Worm (Caenorhabditis elegans) whole organism, L2 larva: Measurements from ENCODE around the gene ugt-6.

Experiments
- C34F6.9 ChIP-seq: fragments of 150-350 bp; optimal IDR thresholded peaks from 2 replicates; lab custom pipeline; 2014; ENCODE audit warnings: missing biosample characterization, missing genetic modification characterization
- F13H6.1 ChIP-seq: sonication (generic microtip); optimal IDR thresholded peaks from 2 replicates; lab custom pipeline; 2016; ENCODE audit warnings: missing genetic modification characterization, missing compliant biosample characterization
- R02D3.7 ChIP-seq: fragments of 150-350 bp; optimal IDR thresholded peaks from 2 replicates; lab custom pipeline; 2014; ENCODE audit warnings: missing biosample characterization, missing genetic modification characterization
- Y55F3AM.14 ChIP-seq: fragments of 200-800 bp; sonication (Bioruptor generic); optimal IDR thresholded peaks from 2 replicates; lab custom pipeline; 2018; ENCODE audit warnings: mild to moderate bottlenecking, missing genetic modification characterization, missing compliant biosample characterization
- ZK546.5 ChIP-seq: sonication (generic microtip); optimal IDR thresholded peaks from 2 replicates; lab custom pipeline; 2017; ENCODE audit warnings: missing biosample characterization, missing genetic modification characterization
- aly-2 ChIP-seq: fragments of 150-350 bp; optimal IDR thresholded peaks from 2 replicates; lab custom pipeline; 2014; ENCODE audit warnings: missing biosample characterization, missing genetic modification characterization
- ama-1 ChIP-seq: fragments of 150-350 bp; optimal IDR thresholded peaks from 2 replicates; lab custom pipeline; 2018; ENCODE audit warnings: inconsistent platforms
- ceh-16 ChIP-seq: fragments of 150-350 bp; optimal IDR thresholded peaks from 2 replicates; lab custom pipeline; 2014; ENCODE audit warnings: missing biosample characterization, missing genetic modification characterization
- ceh-82 ChIP-seq: fragments of 150-350 bp; optimal IDR thresholded peaks from 2 replicates; lab custom pipeline; 2014; ENCODE audit warnings: missing biosample characterization, missing genetic modification characterization
- crh-2 ChIP-seq: sonication (generic microtip); optimal IDR thresholded peaks from 2 replicates; lab custom pipeline; 2017; ENCODE audit warnings: missing biosample characterization, missing genetic modification characterization
- dmd-4 ChIP-seq: sonication (generic microtip); optimal IDR thresholded peaks from 2 replicates; lab custom pipeline; 2017; ENCODE audit warnings: missing biosample characterization, missing genetic modification characterization
- egl-27 ChIP-seq: sonication (generic microtip); optimal IDR thresholded peaks from 3 replicates; lab custom pipeline; 2017; ENCODE audit warnings: missing biosample characterization, missing genetic modification reagents, missing genetic modification characterization
- elt-1 ChIP-seq: fragments of 150-350 bp; optimal IDR thresholded peaks from 2 replicates; lab custom pipeline; 2014; ENCODE audit warnings: missing biosample characterization, missing genetic modification characterization
- elt-3 ChIP-seq: sonication (generic microtip); optimal IDR thresholded peaks from 2 replicates; lab custom pipeline; 2017; ENCODE audit warnings: missing biosample characterization, missing genetic modification characterization
- fos-1 ChIP-seq: fragments of 150-350 bp; optimal IDR thresholded peaks from 2 replicates; lab custom pipeline; 2014; ENCODE audit warnings: missing biosample characterization, missing genetic modification characterization
- gmeb-1 ChIP-seq: fragments of 150-350 bp; optimal IDR thresholded peaks from 2 replicates; lab custom pipeline; 2014; ENCODE audit warnings: missing biosample characterization, missing genetic modification characterization
- lin-11 ChIP-seq: fragments of 150-350 bp; sonication (generic microtip); optimal IDR thresholded peaks from 2 replicates; lab custom pipeline; 2014; ENCODE audit warnings: missing biosample characterization, missing genetic modification characterization, inconsistent platforms, mixed read lengths
- lin-13 ChIP-seq: fragments of 150-350 bp; optimal IDR thresholded peaks from 2 replicates; lab custom pipeline; 2014; ENCODE audit warnings: missing biosample characterization, missing genetic modification reagents, missing genetic modification characterization
- lin-39 ChIP-seq: fragments of 150-350 bp; optimal IDR thresholded peaks from 2 replicates; lab custom pipeline; 2014; ENCODE audit warnings: missing biosample characterization, missing genetic modification reagents, missing genetic modification characterization
- lsy-2 ChIP-seq, 2 experiments: fragments of 150-350 bp in 1 of 2; sonication (generic microtip) in 1 of 2; optimal IDR thresholded peaks; 2 replicates each; lab custom pipeline; 2014 to 2017; ENCODE audit warnings: missing biosample characterization in 2 of 2, missing genetic modification characterization in 2 of 2
- mab-5 ChIP-seq: fragments of 150-350 bp; optimal IDR thresholded peaks from 2 replicates; lab custom pipeline; 2014; ENCODE audit warnings: missing biosample characterization, missing genetic modification characterization
- mbf-1 ChIP-seq: sonication (generic microtip); optimal IDR thresholded peaks from 2 replicates; lab custom pipeline; 2017; ENCODE audit warnings: missing biosample characterization, missing genetic modification characterization
- mdl-1 ChIP-seq, 2 experiments: fragments of 150-350 bp in 1 of 2; sonication (generic microtip) in 1 of 2; optimal IDR thresholded peaks; 2 replicates each; lab custom pipeline; 2017; ENCODE audit warnings: missing biosample characterization in 2 of 2, missing genetic modification characterization in 2 of 2
- nhr-10 ChIP-seq: sonication (generic microtip); optimal IDR thresholded peaks from 2 replicates; lab custom pipeline; 2017; ENCODE audit warnings: missing biosample characterization, missing genetic modification characterization
- nhr-11 ChIP-seq: fragments of 150-350 bp; optimal IDR thresholded peaks from 2 replicates; lab custom pipeline; 2014; ENCODE audit warnings: missing biosample characterization, missing genetic modification characterization
- nhr-12 ChIP-seq: fragments of 150-350 bp; optimal IDR thresholded peaks from 2 replicates; lab custom pipeline; 2014; ENCODE audit warnings: missing biosample characterization, missing genetic modification characterization
- nhr-129 ChIP-seq: fragments of 150-350 bp; optimal IDR thresholded peaks from 2 replicates; lab custom pipeline; 2014; ENCODE audit warnings: missing biosample characterization, missing genetic modification characterization
- nhr-21 ChIP-seq: fragments of 150-350 bp; optimal IDR thresholded peaks from 2 replicates; lab custom pipeline; 2014; ENCODE audit warnings: missing biosample characterization, missing genetic modification characterization
- nhr-23 ChIP-seq: fragments of 150-350 bp; optimal IDR thresholded peaks from 2 replicates; lab custom pipeline; 2014; ENCODE audit warnings: missing biosample characterization, missing genetic modification reagents, missing genetic modification characterization
- nhr-237 ChIP-seq: fragments of 150-350 bp; optimal IDR thresholded peaks from 2 replicates; lab custom pipeline; 2014; ENCODE audit warnings: missing biosample characterization, missing genetic modification characterization
- nhr-25 ChIP-seq: fragments of 150-350 bp; sonication (generic microtip); optimal IDR thresholded peaks from 3 replicates; lab custom pipeline; 2014; ENCODE audit warnings: missing biosample characterization, missing genetic modification characterization
- nhr-77 ChIP-seq: fragments of 150-350 bp; optimal IDR thresholded peaks from 2 replicates; lab custom pipeline; 2014; ENCODE audit warnings: missing biosample characterization, missing genetic modification characterization
- sem-4 ChIP-seq: fragments of 150-350 bp; optimal IDR thresholded peaks from 2 replicates; lab custom pipeline; 2014; ENCODE audit warnings: missing biosample characterization, missing genetic modification reagents, missing genetic modification characterization
- skn-1 ChIP-seq: sonication (generic microtip); optimal IDR thresholded peaks from 2 replicates; lab custom pipeline; 2017; ENCODE audit warnings: missing biosample characterization, missing genetic modification characterization
- sma-9 ChIP-seq, 2 experiments: fragments of 150-350 bp in 1 of 2; sonication (generic microtip) in 1 of 2; optimal IDR thresholded peaks; 2 replicates each; lab custom pipeline; 2014 to 2016; ENCODE audit warnings: missing genetic modification characterization in 2 of 2, mild to moderate bottlenecking in 1 of 2, missing biosample characterization in 1 of 2, missing compliant biosample characterization in 1 of 2, missing genetic modification reagents in 1 of 2, moderate library complexity in 1 of 2
- snpc-4 ChIP-seq: fragments of 150-350 bp; optimal IDR thresholded peaks from 2 replicates; lab custom pipeline; 2014; ENCODE audit warnings: missing biosample characterization, missing genetic modification characterization
- unc-39 ChIP-seq: fragments of 150-350 bp; optimal IDR thresholded peaks from 2 replicates; lab custom pipeline; 2014; ENCODE audit warnings: missing biosample characterization, missing genetic modification characterization
- unc-55 ChIP-seq: fragments of 150-350 bp; sonication (generic microtip); optimal IDR thresholded peaks from 3 replicates; lab custom pipeline; 2014; ENCODE audit warnings: missing biosample characterization, missing genetic modification reagents, missing genetic modification characterization
- unc-62 ChIP-seq: fragments of 150-350 bp; optimal IDR thresholded peaks from 2 replicates; lab custom pipeline; 2014; ENCODE audit warnings: missing biosample characterization, missing genetic modification reagents, missing genetic modification characterization
- zag-1 ChIP-seq: fragments of 150-350 bp; optimal IDR thresholded peaks from 2 replicates; lab custom pipeline; 2014; ENCODE audit warnings: missing biosample characterization, missing genetic modification characterization
- ztf-11 ChIP-seq: sonication (generic microtip); optimal IDR thresholded peaks from 2 replicates; lab custom pipeline; 2017; ENCODE audit warnings: missing biosample characterization, missing genetic modification characterization

The ugt-6 gene

ce11 chrV:12824777-12825176 lies 26.8 kb upstream of the ugt-6 start, which contains the start of gene ugt-16:
Gene ugt-16, plus strand, starts transcription at chrV:12825024.
- TF ChIP-seq fos-1 (peak; percentile 52), skn-1 (tag; lab: Kevin White, UChicago) (no peak), egl-27 (tag; lab: Kevin White, UChicago) (no peak), ceh-16 (tag; lab: Kevin White, UChicago) (no peak), gmeb-1 (tag; lab: Kevin White, UChicago) (peak; percentile 5), sma-9 (GFP tag; optimal IDR thresholded peaks at IDR 0.05; lab: Kevin White, UChicago) (peak; percentile 15), sma-9 (tag; optimal IDR thresholded peaks at IDR 0.05; lab: Kevin White, UChicago) (no peak), nhr-10 (tag; lab: Kevin White, UChicago) (no peak), crh-2 (tag; lab: Kevin White, UChicago) (no peak)

ce11 chrV:12822065-12822464 lies 24.0 kb upstream of the ugt-6 start:
- TF ChIP-seq lin-11 (tag; lab: Kevin White, UChicago) (no peak), fos-1 (peak; percentile 68), ztf-11 (tag; lab: Kevin White, UChicago) (no peak)

- TF ChIP-seq elt-1 (tag; lab: Kevin White, UChicago) (no peak), nhr-77 (tag; lab: Kevin White, UChicago) (no peak), mbf-1 (tag; lab: Kevin White, UChicago) (no peak), nhr-129 (tag; lab: Kevin White, UChicago) (peak; percentile 57), fos-1 (peak; percentile 54), nhr-237 (no peak), nhr-10 (tag; lab: Kevin White, UChicago) (no peak), lsy-2 (tag; optimal IDR thresholded peaks at IDR 0.05; lab: Kevin White, UChicago) (no peak)
Observed at ce11 chrV:12819792-12820453, 21.9 kb upstream of the ugt-6 start, which contains the start of the genes ZC443.4 and ugt-18. Gene ZC443.4, minus strand, starts transcription at chrV:12819886. Gene ugt-18, plus strand, starts transcription at chrV:12820260.

ce11 chrV:12819155-12819554 lies 21.1 kb upstream of the ugt-6 start:
- TF ChIP-seq nhr-237 (no peak), ceh-16 (tag; lab: Kevin White, UChicago) (no peak), lin-11 (tag; lab: Kevin White, UChicago) (peak; percentile 80), C34F6.9 (tag; lab: Kevin White, UChicago) (peak; percentile 43), nhr-77 (tag; lab: Kevin White, UChicago) (no peak), nhr-21 (no peak), mdl-1 (tag; optimal IDR thresholded peaks at IDR 0.05; lab: Kevin White, UChicago) (peak in 1 of 2 experiments; percentile 7), nhr-129 (tag; lab: Kevin White, UChicago) (peak; percentile 43), nhr-12 (tag; lab: Kevin White, UChicago) (no peak), nhr-23 (tag; lab: Kevin White, UChicago) (no peak), ztf-11 (tag; lab: Kevin White, UChicago) (no peak), ceh-82 (tag; lab: Kevin White, UChicago) (no peak), crh-2 (tag; lab: Kevin White, UChicago) (peak; percentile 35), nhr-11 (no peak), lin-39 (no peak), snpc-4 (tag; lab: Kevin White, UChicago) (peak; percentile 24), ama-1 (lab: Kevin White, UChicago) (no peak), lsy-2 (tag; optimal IDR thresholded peaks at IDR 0.05; lab: Kevin White, UChicago) (peak in 1 of 2 experiments; percentile 45), sem-4 (tag; lab: Kevin White, UChicago) (no peak), unc-55 (peak; percentile 29), unc-39 (tag; lab: Kevin White, UChicago) (no peak), mab-5 (tag; lab: Kevin White, UChicago) (no peak), nhr-25 (no peak), Y55F3AM.14 (GFP tag; lab: Kevin White, UChicago) (no peak), F13H6.1 (peak; percentile 35), unc-62 (GFP tag; lab: Kevin White, UChicago) (no peak), fos-1 (no peak), aly-2 (no peak), gmeb-1 (tag; lab: Kevin White, UChicago) (no peak), mbf-1 (tag; lab: Kevin White, UChicago) (no peak), R02D3.7 (tag; lab: Kevin White, UChicago) (no peak), zag-1 (tag; lab: Kevin White, UChicago) (peak; percentile 27), ZK546.5 (tag; lab: Kevin White, UChicago) (no peak), elt-3 (tag; lab: Kevin White, UChicago) (no peak), dmd-4 (tag; lab: Kevin White, UChicago) (no peak), sma-9 (GFP tag; optimal IDR thresholded peaks at IDR 0.05; lab: Kevin White, UChicago) (no peak), sma-9 (tag; optimal IDR thresholded peaks at IDR 0.05; lab: Kevin White, UChicago) (no peak), lin-13 (GFP tag; lab: Kevin White, UChicago) (no peak)
